Worm (Caenorhabditis elegans) whole organism, L4 larva: Measurements from ENCODE around the gene K09E4.1.

Source experiments
- F44E2.7 ChIP-seq: fragments of 200-800 bp; sonication (Bioruptor generic); IDR thresholded peaks from 2 replicates; pipeline ENCODE4 v2.1.2; 2022; ENCODE audit warnings: missing genetic modification characterization, missing compliant biosample characterization
- hmg-1.1 ChIP-seq: fragments of 200-800 bp; sonication (Bioruptor generic); IDR thresholded peaks from 2 replicates; pipeline ENCODE4 v1.3.6; 2022; ENCODE audit warnings: missing genetic modification reagents, missing genetic modification characterization, missing compliant biosample characterization
- nhr-10 ChIP-seq: fragments of 150-350 bp; optimal IDR thresholded peaks from 2 replicates; lab custom pipeline; 2014; ENCODE audit warnings: missing biosample characterization, missing genetic modification characterization
- nhr-6 ChIP-seq: fragments of 150-350 bp; optimal IDR thresholded peaks from 2 replicates; lab custom pipeline; 2014; ENCODE audit warnings: missing biosample characterization, missing genetic modification characterization
- pqm-1 ChIP-seq: sonication (generic microtip); optimal IDR thresholded peaks from 2 replicates; lab custom pipeline; 2017; ENCODE audit warnings: missing biosample characterization, missing genetic modification characterization
- skn-1 ChIP-seq: fragments of 150-350 bp; optimal IDR thresholded peaks from 2 replicates; lab custom pipeline; 2014; ENCODE audit warnings: missing biosample characterization, missing genetic modification characterization
- unc-39 ChIP-seq: sonication (generic microtip); optimal IDR thresholded peaks from 2 replicates; lab custom pipeline; 2017; ENCODE audit warnings: missing biosample characterization, missing genetic modification characterization

DNA sequence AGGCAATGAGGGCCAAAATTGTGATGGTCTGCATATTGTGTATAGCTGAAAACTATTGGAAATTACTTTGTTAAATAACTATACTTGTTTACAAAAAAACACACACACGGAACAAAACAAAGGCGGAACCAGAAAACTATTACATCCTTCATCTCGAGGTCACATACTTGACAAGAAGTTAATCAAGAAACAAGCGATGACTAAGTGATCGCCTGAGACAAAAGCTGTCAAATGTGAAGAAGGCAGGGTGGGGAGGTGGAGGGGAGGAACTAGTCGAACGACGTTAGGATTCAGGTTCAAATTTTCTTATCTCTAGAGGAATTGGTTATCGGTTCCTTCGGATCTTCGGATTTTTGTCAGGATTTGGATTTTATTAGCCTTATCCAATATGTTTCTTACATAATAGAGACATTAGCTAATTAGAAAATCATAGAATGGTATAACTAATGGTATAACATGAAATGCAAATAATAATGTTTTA lies 28.4 kb upstream of the K09E4.1 start, which contains the start of gene cpg-7:
- no peak for TF ChIP-seq hmg-1.1 (GFP tag; lab: Robert Waterston, UW)
- TF ChIP-seq F44E2.7 = no peak
- no peak for TF ChIP-seq nhr-6 (tag; lab: Kevin White, UChicago)
- TF ChIP-seq nhr-10 = no peak
- no peak for TF ChIP-seq skn-1 (tag; lab: Kevin White, UChicago)
- TF ChIP-seq pqm-1 (tag; lab: Kevin White, UChicago) = no peak
- no peak for TF ChIP-seq unc-39 (tag; lab: Kevin White, UChicago)
